Worm (Caenorhabditis elegans) whole organism, L4/young adult: Measurements from ENCODE around the gene cbs-1.

Source experiments
- W03F9.2 ChIP-seq: fragments of 150-350 bp; optimal IDR thresholded peaks from 2 replicates; lab custom pipeline; 2014; ENCODE audit warnings: missing biosample characterization, missing genetic modification characterization
- dao-5 ChIP-seq: sonication (generic microtip); optimal IDR thresholded peaks from 2 replicates; lab custom pipeline; 2016; ENCODE audit warnings: missing genotype, missing genetic modification characterization, moderate library complexity, missing compliant biosample characterization
- him-1 ChIP-seq: sonication (generic microtip); optimal IDR thresholded peaks from 2 replicates; lab custom pipeline; 2016; ENCODE audit warnings: missing genotype, missing genetic modification reagents, missing genetic modification characterization, missing compliant biosample characterization

cbs-1 gene

DNA sequence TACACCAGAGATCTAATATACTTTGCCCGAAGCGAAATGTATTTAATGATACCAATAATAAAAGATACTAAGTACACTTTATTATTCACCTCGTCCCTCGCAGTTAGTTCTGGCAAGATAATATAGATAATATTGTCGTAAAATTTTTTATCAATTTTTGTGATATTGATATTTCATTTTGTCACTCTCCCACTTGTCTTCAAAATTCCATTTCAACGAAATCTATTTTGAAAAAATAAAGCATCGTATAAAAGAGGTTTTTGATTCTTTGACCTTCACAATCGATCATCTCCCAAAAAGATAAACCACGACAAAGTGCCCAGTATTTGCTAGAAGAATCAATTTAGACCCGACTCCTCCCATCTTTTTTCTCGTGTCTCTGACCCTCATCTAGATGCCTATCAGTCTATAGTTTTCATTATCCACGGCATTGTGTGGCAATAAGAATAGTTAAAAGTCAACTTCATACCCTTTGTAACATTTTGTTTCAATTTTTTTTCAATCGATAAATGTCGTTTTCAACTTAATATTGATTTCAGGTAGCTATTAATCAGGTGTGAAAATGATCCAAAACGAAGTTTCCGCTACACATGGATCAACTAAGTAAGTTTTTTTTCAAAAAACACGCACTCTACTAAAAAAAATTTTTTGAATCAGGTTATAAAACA is at the start of gene cbs-1:
Gene cbs-1 (plus strand): TSS at position 534 of the 668 bp plus-strand sequence.
- TF ChIP-seq dao-5 (tag; lab: Kevin White, UChicago): no peak
- no peak for TF ChIP-seq him-1
- TF ChIP-seq W03F9.2: no peak

DNA sequence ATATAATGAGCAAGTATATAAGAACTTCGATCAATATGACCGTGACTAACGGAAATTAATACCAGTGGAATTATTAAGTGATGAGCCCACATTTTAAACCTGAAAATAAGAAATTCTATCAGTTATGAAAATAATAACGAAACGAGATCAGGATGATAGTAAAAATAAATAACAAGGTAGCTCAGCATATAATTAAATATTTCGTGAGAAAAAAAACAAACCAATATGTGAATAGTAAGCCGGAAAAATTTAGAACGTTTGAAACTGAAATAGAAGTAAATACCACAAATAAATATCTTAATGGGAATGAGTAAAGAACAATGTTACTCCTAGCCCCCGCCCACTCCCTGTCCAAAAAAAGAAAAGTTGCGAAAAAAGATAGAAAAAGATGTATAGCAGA is 45.4 kb upstream of the cbs-1 start, which contains the start of gene F19C6.3:
Gene F19C6.3 (minus strand): TSS at position 101 of the 400 bp plus-strand sequence.
- TF ChIP-seq him-1 (no peak), dao-5 (tag; lab: Kevin White, UChicago) (no peak), W03F9.2 (no peak)

DNA sequence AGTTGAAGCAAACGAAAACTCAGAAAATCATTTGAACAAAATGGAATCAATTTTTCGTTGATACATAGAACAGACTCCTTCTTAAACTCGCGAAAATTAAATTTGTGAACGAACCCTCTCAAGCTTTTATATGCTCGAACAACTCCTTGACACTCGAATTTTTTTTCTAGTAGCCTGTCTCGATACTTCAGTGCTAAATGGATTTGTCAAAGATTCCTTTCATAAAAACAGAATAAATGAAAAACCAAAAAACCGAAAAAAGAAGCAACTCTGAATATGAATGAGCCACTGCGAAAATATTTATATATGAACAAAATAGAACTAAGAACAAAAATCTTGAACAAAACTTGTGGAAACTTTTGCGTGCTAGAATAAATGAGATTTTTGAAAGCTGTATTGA is 44.1 kb upstream of the cbs-1 start:
- no peak for TF ChIP-seq him-1
- no peak for TF ChIP-seq dao-5 (tag; lab: Kevin White, UChicago)
- TF ChIP-seq W03F9.2: no peak

DNA sequence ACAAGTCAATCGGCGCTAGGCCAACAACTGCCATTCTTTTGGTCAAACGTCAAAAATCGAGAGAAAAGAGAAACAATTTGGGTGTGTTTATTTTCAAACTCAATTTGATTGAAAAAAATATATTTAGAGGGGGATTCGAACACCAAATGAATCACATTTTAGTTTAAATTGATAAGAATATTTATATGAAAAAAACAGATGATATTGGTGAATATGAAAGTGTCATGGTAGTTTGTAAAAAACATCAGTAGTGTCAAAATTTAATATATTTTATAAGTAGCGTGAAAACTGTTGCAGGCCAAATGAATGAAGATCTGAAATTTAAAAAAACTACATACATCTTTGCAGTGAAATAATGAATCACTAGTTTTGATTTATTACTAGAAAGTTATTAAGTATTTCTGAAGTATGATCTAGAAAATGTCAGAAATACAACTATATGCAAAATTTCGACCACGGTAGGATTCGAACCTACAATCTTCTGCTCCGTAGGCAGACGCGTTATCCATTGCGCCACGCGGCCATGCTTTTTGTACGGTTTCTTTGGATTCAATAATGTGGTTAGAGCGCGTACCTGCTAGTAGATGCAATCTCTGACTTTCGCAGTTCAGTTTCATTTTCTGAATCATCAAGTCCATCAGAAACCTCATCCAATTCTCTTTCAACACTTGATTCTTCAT is 36.0 kb upstream of the cbs-1 start, which contains the start of gene F19C6.4:
Gene F19C6.4 (minus strand): TSS at position 51 of the 680 bp plus-strand sequence.
- TF ChIP-seq dao-5 (tag; lab: Kevin White, UChicago): no peak
- TF ChIP-seq him-1: no peak
- TF ChIP-seq W03F9.2: no peak

DNA sequence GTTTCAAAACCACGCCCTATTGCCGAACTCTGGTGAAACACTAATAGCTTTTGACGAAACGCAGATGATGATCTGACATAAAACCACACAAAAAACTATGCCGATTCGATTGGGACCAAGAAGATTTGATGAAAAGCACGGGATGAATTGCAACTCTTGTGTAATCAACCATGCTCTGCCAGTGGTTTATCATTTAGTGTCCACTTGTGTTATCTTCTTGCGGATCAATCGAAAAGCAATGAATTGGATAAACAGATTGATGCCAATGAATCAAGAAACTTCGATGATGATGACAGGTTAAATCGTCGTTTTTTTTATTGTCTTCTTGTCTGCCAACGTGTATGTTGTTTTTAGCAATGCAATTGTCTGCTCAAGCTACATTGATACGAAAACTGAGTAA is 32.1 kb upstream of the cbs-1 start, which contains the start of gene F42G10.1:
Gene F42G10.1 (minus strand): TSS at position 151 of the 400 bp plus-strand sequence.
- TF ChIP-seq him-1 (no peak), dao-5 (tag; lab: Kevin White, UChicago) (no peak), W03F9.2 (no peak)

DNA sequence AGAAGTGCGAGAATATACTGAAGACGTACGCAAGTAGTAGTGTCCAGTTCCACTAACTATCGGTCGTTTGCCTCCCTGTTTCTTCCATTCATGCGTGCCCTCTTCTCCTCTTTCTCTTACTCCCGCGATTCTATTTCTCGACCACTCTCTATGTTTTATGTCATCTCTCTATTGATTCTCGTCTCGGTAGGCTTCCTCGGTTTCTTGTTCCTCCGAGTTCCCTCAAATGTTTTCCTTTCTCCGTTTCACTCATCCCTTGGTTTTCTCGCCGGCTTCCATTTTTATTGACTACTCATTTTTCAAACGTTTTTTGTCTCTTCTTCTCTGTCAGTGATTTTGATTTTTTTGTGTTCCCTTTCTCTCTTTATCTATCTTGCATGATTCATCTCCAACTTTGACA is 27.7 kb upstream of the cbs-1 start:
- TF ChIP-seq W03F9.2 (peak; percentile 12), dao-5 (tag; lab: Kevin White, UChicago) (no peak)

DNA sequence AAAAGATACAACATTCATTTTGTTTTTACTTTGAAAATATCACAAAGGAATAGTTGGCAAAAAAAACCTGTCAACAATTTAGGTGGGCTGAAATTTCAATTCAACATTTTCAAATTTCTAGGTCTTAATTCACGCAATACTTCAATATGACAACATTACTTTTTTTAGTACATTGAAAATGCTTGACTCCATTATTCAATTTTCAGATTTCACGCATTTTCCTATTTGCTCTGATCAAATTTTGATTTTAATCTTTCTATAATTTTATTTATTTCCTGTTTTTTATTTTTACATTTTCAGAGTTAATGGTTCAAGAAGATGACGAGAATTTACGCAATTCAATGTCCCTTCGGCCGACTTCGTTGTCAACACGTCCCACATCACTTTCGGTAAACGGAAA is 26.5 kb upstream of the cbs-1 start, which contains the start of gene mkk-4:
Gene mkk-4 (plus strand): TSS at position 301 of the 400 bp plus-strand sequence.
- TF ChIP-seq dao-5 (tag; lab: Kevin White, UChicago) (no peak), W03F9.2 (no peak), him-1 (no peak)

DNA sequence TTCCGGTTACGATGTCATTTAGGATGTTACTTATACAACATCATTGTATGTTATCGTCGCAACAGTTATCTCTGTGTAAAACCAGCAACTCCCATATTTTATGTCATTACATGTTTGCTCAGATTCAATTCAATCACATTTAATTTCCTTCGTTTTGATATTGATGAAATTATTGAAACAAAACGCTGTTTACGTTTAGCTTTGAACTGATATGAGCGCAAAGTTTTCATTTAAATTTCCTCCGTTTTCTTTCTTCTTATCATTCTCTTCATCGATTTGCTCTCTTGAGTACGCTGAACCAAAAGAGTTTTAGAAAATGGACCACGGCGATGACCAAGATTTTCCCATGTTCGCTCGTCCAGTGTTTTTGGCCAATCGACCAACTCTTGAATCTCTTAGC is 23.2 kb upstream of the cbs-1 start, which contains the start of gene sek-6:
Gene sek-6 (plus strand): TSS at position 315 of the 400 bp plus-strand sequence.
- TF ChIP-seq dao-5 (tag; lab: Kevin White, UChicago) (no peak), W03F9.2 (no peak), him-1 (no peak)

DNA sequence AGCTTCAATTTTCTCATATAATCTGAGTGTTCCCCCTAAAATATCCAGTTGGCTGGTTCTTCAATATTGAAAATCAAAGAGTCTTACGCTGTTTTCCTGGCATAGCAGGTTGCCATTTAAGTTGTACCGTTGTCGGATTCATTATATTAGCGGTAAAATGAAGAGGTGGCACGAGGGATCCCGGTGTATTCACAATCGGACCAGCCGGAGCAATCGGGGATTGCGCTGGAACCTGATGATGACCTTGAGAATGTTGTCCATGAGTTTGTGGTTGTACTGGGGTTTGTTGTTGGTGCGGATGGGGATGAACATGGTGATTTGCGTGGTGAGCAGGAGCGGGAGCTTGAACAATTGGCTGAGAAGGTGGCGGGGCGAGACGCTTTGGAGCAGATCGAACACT is 9.6 kb upstream of the cbs-1 start:
- TF ChIP-seq him-1 (no peak), dao-5 (tag; lab: Kevin White, UChicago) (no peak), W03F9.2 (no peak)

DNA sequence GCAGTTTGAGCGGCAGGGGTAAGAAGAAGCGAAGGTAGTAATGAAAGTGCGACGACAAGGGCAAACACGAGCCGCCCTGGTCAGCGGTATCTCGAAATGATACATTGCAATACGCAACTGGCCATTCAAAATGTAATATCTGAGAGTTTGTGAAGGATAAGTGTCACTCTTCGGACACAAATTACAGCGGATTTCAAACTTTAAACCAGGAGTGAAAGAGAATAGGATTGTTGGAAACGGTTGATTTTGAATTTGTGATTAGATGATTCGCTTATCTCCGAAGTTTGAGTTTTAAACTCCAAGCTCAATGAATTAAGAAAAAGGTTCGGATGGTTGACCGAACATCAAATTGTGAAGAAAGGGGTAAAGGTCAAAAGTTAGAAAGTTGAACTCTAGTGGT is 6.8 kb upstream of the cbs-1 start, which contains the start of gene ZC374.2:
Gene ZC374.2 (minus strand): TSS at position 101 of the 400 bp plus-strand sequence.
- TF ChIP-seq W03F9.2: no peak
- TF ChIP-seq dao-5 (tag; lab: Kevin White, UChicago): no peak
- no peak for TF ChIP-seq him-1

DNA sequence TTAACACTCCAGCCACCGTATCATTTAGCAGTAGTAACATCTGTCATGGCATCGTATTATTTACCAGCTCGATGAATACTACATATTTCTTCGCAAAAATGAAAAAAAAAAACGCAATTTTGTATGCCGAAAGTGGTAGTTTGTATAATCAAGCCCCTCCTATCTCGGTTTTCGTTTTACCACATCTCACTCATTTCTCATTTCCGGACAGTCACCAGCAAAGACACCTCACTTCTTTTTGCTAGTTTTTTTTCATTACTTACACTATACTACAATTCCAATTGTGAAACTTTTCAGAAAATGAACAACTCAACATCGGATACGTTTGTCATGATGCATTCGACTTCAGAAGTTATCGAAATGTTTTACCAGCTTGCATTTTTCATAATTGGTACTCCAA is 4.9 kb upstream of the cbs-1 start, which contains the start of gene gnrr-3:
Gene gnrr-3 (plus strand): TSS at position 301 of the 400 bp plus-strand sequence.
- TF ChIP-seq him-1 (no peak), W03F9.2 (no peak), dao-5 (tag; lab: Kevin White, UChicago) (no peak)

DNA sequence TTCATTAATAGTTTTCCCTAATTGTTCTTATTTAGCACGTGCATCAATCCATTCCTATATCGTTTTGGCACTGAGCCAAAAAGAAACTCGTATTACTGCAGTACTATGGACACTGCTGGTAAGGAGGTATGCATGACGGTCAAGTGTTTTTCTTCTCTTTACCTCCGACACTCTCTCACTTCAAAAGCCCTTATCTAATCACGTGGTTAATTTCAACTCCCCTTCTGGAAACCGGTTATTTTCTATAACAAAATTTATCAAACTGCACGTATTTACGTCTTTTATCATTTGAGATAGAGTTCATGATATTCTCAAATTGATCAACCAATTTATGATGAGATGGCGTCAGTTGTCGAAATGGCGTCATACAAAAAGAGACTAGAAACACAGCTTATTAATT is 2.5 kb upstream of the cbs-1 start:
- no peak for TF ChIP-seq dao-5 (tag; lab: Kevin White, UChicago)
- TF ChIP-seq W03F9.2: no peak
- no peak for TF ChIP-seq him-1

DNA sequence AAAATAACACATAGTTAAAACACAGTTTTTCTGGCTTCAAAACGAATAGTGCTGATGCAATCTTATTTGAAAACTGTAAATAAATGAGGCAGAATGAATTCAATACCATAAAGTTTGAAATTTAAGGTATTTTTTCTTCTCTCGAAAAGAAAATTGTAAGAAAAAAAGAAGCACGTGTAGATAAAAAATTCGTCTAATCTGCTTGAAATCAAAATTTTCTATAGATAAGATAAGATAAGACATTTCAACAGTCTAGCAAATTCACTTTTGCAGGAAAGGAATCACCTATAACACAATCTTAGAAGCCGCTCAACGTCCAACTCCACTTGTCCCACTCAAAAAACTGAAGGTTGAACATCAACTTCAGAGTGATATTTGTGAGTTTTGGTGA is 330 bp downstream of the cbs-1 start:
- TF ChIP-seq W03F9.2 (no peak), him-1 (no peak), dao-5 (tag; lab: Kevin White, UChicago) (no peak)

DNA sequence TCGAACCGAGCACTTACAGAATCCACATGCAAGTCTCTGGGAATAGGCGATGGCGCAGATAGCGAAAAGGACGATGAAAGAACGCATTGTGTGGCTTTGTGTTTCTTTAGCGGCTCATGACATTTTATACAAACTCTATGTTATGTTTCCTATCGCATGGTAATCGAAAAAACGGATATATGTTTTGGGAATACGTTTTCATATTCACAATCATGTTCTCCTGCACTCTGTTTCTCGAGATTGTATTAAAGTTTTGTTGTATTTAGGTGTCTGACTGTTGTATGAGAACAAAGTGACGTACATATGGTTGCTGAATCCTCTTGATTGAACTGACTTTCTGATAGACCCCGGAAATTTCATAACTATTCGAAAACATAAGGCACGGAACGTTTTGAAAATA is 4.3 kb downstream of the cbs-1 start, which contains the start of gene ZC373.2:
Gene ZC373.2 (minus strand): TSS at position 101 of the 400 bp plus-strand sequence.
- TF ChIP-seq dao-5 (tag; lab: Kevin White, UChicago) (no peak), W03F9.2 (no peak), him-1 (no peak)

DNA sequence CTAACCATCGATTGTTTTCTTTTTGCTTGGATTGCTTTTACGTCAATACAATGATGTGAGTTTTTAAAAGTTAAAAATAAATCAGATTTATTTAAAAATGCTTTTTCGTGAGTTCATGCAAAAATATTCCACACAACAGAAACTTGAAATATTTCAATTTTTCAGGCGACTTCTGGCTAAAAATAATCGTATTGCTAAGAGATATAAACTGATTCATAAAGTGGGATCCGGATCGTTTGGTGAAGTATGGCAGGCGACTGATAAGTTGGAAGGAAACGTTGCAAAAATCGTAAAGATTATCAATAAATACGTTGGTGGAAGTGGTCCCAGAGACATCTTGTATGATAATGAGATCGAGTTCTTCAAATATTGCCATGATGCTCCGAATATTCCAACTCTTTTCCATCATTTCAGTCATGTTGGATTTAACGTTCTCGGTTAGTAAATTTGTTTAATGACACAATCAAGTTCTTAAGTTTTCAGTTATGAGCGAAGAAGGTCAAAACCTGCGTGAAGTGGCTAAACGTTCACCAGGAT is 6.5 kb downstream of the cbs-1 start, which contains the start of gene ZC373.3:
Gene ZC373.3 (plus strand): TSS at position 51 of the 537 bp plus-strand sequence.
- TF ChIP-seq W03F9.2: no peak
- TF ChIP-seq dao-5 (tag; lab: Kevin White, UChicago): no peak
- TF ChIP-seq him-1: no peak
